Fruit fly (Drosophila melanogaster): ENCODE measurements around the gene CG15646.

Gene CG15646

dm6 chrX:15697581-15698208 lies 26.9 kb upstream of the CG15646 start:
- TF ChIP-seq klu (GFP tag; IDR thresholded peaks at IDR 0.05) (peak; percentile 94), CG9437 (GFP tag; optimal IDR thresholded peaks at IDR 0.05) (peak; percentile 77), ash1 (GFP tag; optimal IDR thresholded peaks at IDR 0.05) (peak; percentile 82), her (GFP tag; optimal IDR thresholded peaks at IDR 0.05) (no peak), nmo (GFP tag; optimal IDR thresholded peaks at IDR 0.05) (peak; percentile 89), CG13287 (GFP tag; IDR thresholded peaks at IDR 0.05; ENCODE audit: partially characterized antibody) (peak; percentile 59), CG15601 (tag; optimal IDR thresholded peaks at IDR 0.05) (peak; percentile 96), psq (GFP tag; optimal IDR thresholded peaks at IDR 0.05) (peak; percentile 63), abd-A (tag; optimal IDR thresholded peaks at IDR 0.05) (no peak), Taf1 (GFP tag; IDR thresholded peaks at IDR 0.05) (peak; percentile 92), CG17612 (GFP tag; IDR thresholded peaks at IDR 0.05) (peak; percentile 75), hbn (GFP tag; IDR thresholded peaks at IDR 0.05; ENCODE audit: partially characterized antibody) (no peak), lbe (GFP tag; optimal IDR thresholded peaks at IDR 0.05) (peak; percentile 66), CG9797 (GFP tag; optimal IDR thresholded peaks at IDR 0.05) (no peak), Bgb (GFP tag; IDR thresholded peaks at IDR 0.05; ENCODE audit: partially characterized antibody) (peak; percentile 19; the same call in 1 of the 2 replicates), CG17912 (GFP tag; optimal IDR thresholded peaks at IDR 0.05) (peak; percentile 37), CG18764 (GFP tag; optimal IDR thresholded peaks at IDR 0.05) (peak; percentile 80), HmgZ (tag; optimal IDR thresholded peaks at IDR 0.05) (peak; percentile 94), CG9817 (tag; optimal IDR thresholded peaks at IDR 0.05) (peak; percentile 93), schlank (tag; optimal IDR thresholded peaks at IDR 0.05) (peak; percentile 80), toy (GFP tag; IDR thresholded peaks at IDR 0.05) (peak; percentile 77), fd102C (GFP tag; optimal IDR thresholded peaks at IDR 0.05) (peak; percentile 62), CoRest (tag; optimal IDR thresholded peaks at IDR 0.05) (peak; percentile 92), Lpt (GFP tag; optimal IDR thresholded peaks at IDR 0.05) (no peak), odd (GFP tag; optimal IDR thresholded peaks at IDR 0.05) (peak; percentile 77), btn (GFP tag; optimal IDR thresholded peaks at IDR 0.05) (no peak), CG12769 (tag; optimal IDR thresholded peaks at IDR 0.05) (peak; percentile 92), CG1647 (GFP tag; optimal IDR thresholded peaks at IDR 0.05) (peak; percentile 68), CG2116 (GFP tag; optimal IDR thresholded peaks at IDR 0.05) (peak; percentile 93), CG17361 (GFP tag; IDR thresholded peaks at IDR 0.05) (peak; percentile 83), sens-2 (GFP tag; IDR thresholded peaks at IDR 0.05) (peak; percentile 89), zfh1 (GFP tag; IDR thresholded peaks at IDR 0.05) (peak; percentile 97), D (optimal IDR thresholded peaks at IDR 0.05) (no peak), D (GFP tag; optimal IDR thresholded peaks at IDR 0.05) (peak; percentile 88), ci (GFP tag; IDR thresholded peaks at IDR 0.05) (peak; percentile 88), CG10366 (GFP tag; IDR thresholded peaks at IDR 0.05) (peak; percentile 92), trh (GFP tag; optimal IDR thresholded peaks at IDR 0.05) (peak; percentile 89), CG4328 (GFP tag; optimal IDR thresholded peaks at IDR 0.05) (peak; percentile 83), ato (GFP tag; IDR thresholded peaks at IDR 0.05; ENCODE audit: partially characterized antibody) (no peak), lmd (GFP tag; IDR thresholded peaks at IDR 0.05) (peak; percentile 94), CG16813 (GFP tag; IDR thresholded peaks at IDR 0.05; ENCODE audit: partially characterized antibody) (no peak), emc (GFP tag; optimal IDR thresholded peaks at IDR 0.05) (no peak), insv (GFP tag; optimal IDR thresholded peaks at IDR 0.05) (no peak), Tbp (GFP tag; optimal IDR thresholded peaks at IDR 0.05) (no peak), Drgx (GFP tag; IDR thresholded peaks at IDR 0.05) (peak; percentile 93), crp (GFP tag; optimal IDR thresholded peaks at IDR 0.05) (no peak), CG13424 (tag; optimal IDR thresholded peaks at IDR 0.05) (peak; percentile 91), cwo (GFP tag; optimal IDR thresholded peaks at IDR 0.05) (peak; percentile 94), Xrp1 (GFP tag; IDR thresholded peaks at IDR 0.05) (peak; percentile 96), oc (tag; optimal IDR thresholded peaks at IDR 0.05) (peak; percentile 70)

All from whole organism, embryonic.